Worm (Caenorhabditis elegans): ENCODE results near the gene ceh-62.

Gene ceh-62

ce11 chrII:10851110-10851509 is 45.6 kb downstream of the ceh-62 start (continued):
- TF ChIP-seq B0261.1 (tag; optimal IDR thresholded peaks at IDR 0.05) (no peak), F57A8.1 (GFP tag; optimal IDR thresholded peaks at IDR 0.05) (no peak), sptf-2 (GFP tag; optimal IDR thresholded peaks at IDR 0.05) (no peak), attf-5 (GFP tag; optimal IDR thresholded peaks at IDR 0.05) (peak; percentile 93), Y79H2A.3 (GFP tag; conservative IDR thresholded peaks at IDR 0.05) (no peak), pha-4 (tag; optimal IDR thresholded peaks at IDR 0.05) (peak; percentile 62), sdz-38 (tag; optimal IDR thresholded peaks at IDR 0.05) (no peak), xnd-1 (tag; optimal IDR thresholded peaks at IDR 0.05) (no peak), lin-26 (GFP tag; IDR thresholded peaks at IDR 0.05) (no peak), B0336.3 (GFP tag; IDR thresholded peaks at IDR 0.05) (peak; percentile 92), T07F8.4 (tag; optimal IDR thresholded peaks at IDR 0.05) (no peak), nhr-90 (tag; optimal IDR thresholded peaks at IDR 0.05) (peak; percentile 87), C06A6.2 (GFP tag; conservative IDR thresholded peaks at IDR 0.05) (peak; percentile 82), dox-1 (GFP tag; IDR thresholded peaks at IDR 0.05) (peak; percentile 92), gei-17 (GFP tag; optimal IDR thresholded peaks at IDR 0.05) (peak; percentile 54), F33H1.4 (GFP tag; IDR thresholded peaks at IDR 0.05) (peak; percentile 14; the same call in 1 of the 2 replicates), egl-44 (GFP tag; IDR thresholded peaks at IDR 0.05) (peak; percentile 74), D2030.7 (GFP tag; IDR thresholded peaks at IDR 0.05) (no peak), ztf-28 (GFP tag; IDR thresholded peaks at IDR 0.05) (no peak), rec-8 (tag; optimal IDR thresholded peaks at IDR 0.05) (no peak), somi-1 (GFP tag; optimal IDR thresholded peaks at IDR 0.05) (peak; percentile 60), ztf-3 (GFP tag; optimal IDR thresholded peaks at IDR 0.05) (peak; percentile 63), lag-1 (GFP tag; IDR thresholded peaks at IDR 0.05) (no peak), K12H6.12 (tag; optimal IDR thresholded peaks at IDR 0.05) (peak; percentile 77), nhr-179 (tag; optimal IDR thresholded peaks at IDR 0.05) (no peak), hmg-1.2 (GFP tag; IDR thresholded peaks at IDR 0.05) (peak; percentile 75), athp-1 (tag; optimal IDR thresholded peaks at IDR 0.05) (peak; percentile 48), F22D6.2 (tag; optimal IDR thresholded peaks at IDR 0.05) (peak; percentile 42), nfya-1 (tag; optimal IDR thresholded peaks at IDR 0.05; ENCODE audit: borderline replicate concordance, insufficient read depth) (no peak), pbrm-1 (GFP tag; IDR thresholded peaks at IDR 0.05) (no peak), ceh-100 (GFP tag; IDR thresholded peaks at IDR 0.05) (no peak), hlh-26 (GFP tag; conservative IDR thresholded peaks at IDR 0.05) (no peak), ceh-58 (GFP tag; IDR thresholded peaks at IDR 0.05) (no peak), F39B2.1 (GFP tag; IDR thresholded peaks at IDR 0.05) (no peak), ceh-79 (tag; optimal IDR thresholded peaks at IDR 0.05) (no peak), fkh-3 (tag; optimal IDR thresholded peaks at IDR 0.05) (no peak), nfya-2 (GFP tag; IDR thresholded peaks at IDR 0.05) (no peak), rpc-1 (optimal IDR thresholded peaks at IDR 0.05) (no peak), rpc-1 (tag; optimal IDR thresholded peaks at IDR 0.05) (no peak), dpff-1 (tag; optimal IDR thresholded peaks at IDR 0.05) (no peak), atf-7 (tag; optimal IDR thresholded peaks at IDR 0.05) (peak; percentile 87), lin-40 (tag; optimal IDR thresholded peaks at IDR 0.05) (peak; percentile 87), unc-62 (GFP tag; optimal IDR thresholded peaks at IDR 0.05) (peak; percentile 98), ztf-26 (tag; optimal IDR thresholded peaks at IDR 0.05) (peak; percentile 87), ztf-25 (GFP tag; IDR thresholded peaks at IDR 0.05) (no peak), madf-8 (GFP tag; conservative IDR thresholded peaks at IDR 0.05) (no peak), ztf-6 (GFP tag; IDR thresholded peaks at IDR 0.05) (no peak), attf-6 (GFP tag; IDR thresholded peaks at IDR 0.05) (no peak), zim-3 (tag; optimal IDR thresholded peaks at IDR 0.05) (no peak), nfyb-1 (GFP tag; IDR thresholded peaks at IDR 0.05) (peak; percentile 85), unc-130 (GFP tag; optimal IDR thresholded peaks at IDR 0.05) (no peak)
